Fruit fly (Drosophila melanogaster) Kc167 (cell line): Measurements from ENCODE around the gene larp.

Source experiments
- h ChIP-seq: fragments of >200 bp; optimal IDR thresholded peaks from 3 replicates; lab custom pipeline; 2018; ENCODE audit warnings: missing external identifiers
- insv ChIP-seq: fragments of >200 bp; optimal IDR thresholded peaks from 3 replicates; lab custom pipeline; 2018; ENCODE audit warnings: missing external identifiers
- psq ChIP-seq: fragments of >200 bp; optimal IDR thresholded peaks from 2 replicates; lab custom pipeline; 2017; ENCODE audit warnings: missing external identifiers

- TF ChIP-seq h (lab: Kevin White, UChicago): no peak
- TF ChIP-seq psq (lab: Kevin White, UChicago): no peak
- no peak for TF ChIP-seq insv (lab: Kevin White, UChicago)
Measured at dm6 chr3R:28324834-28325233, 11.4 kb downstream of the larp start.
